Fruit fly (Drosophila melanogaster): Measurements from ENCODE around the gene brv1.
A peak's percentile ranks its signal among the peaks of the same experiment; 100 is the strongest.

The brv1 gene

DNA sequence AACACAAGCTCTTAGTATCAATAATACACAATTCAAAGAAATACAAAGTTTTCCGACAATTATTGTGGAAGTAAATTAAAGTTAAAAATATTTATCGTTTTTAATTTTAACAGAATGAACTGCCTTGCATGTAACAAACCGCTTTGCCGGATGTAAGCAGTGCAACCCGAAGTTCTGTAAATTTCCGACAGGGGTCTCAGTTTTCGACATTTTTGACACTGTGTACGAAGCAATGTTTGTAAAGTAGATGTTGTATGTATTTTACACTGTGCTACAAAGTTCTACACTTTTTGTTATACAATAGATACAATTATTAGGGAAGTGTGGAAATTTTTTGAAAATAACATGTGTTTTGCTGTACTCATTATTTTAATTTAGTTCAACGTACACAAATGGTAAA lies 30.2 kb upstream of the brv1 start (continued):
- TF ChIP-seq sug (tag; optimal IDR thresholded peaks at IDR 0.05) (peak; percentile 82), CG11695 (GFP tag; IDR thresholded peaks at IDR 0.05) (peak; percentile 77), Ravus (GFP tag; IDR thresholded peaks at IDR 0.05) (peak; percentile 27; the same call in 1 of the 2 replicates), vnd (GFP tag; IDR thresholded peaks at IDR 0.05; ENCODE audit: partially characterized antibody) (peak; percentile 49; the same call in 2 of the 3 replicates), pan (optimal IDR thresholded peaks at IDR 0.05) (no peak), pan (GFP tag; optimal IDR thresholded peaks at IDR 0.05 in 1 of 2, IDR thresholded peaks at IDR 0.05 in 1 of 2) (peak in 1 of 2 experiments; percentile 93), tx (GFP tag; optimal IDR thresholded peaks at IDR 0.05) (peak; percentile 69), zfh2 (GFP tag; optimal IDR thresholded peaks at IDR 0.05) (peak; percentile 81), CG4360 (GFP tag; IDR thresholded peaks at IDR 0.05) (no peak), dm (GFP tag; optimal IDR thresholded peaks at IDR 0.05) (peak; percentile 74), tin (GFP tag; optimal IDR thresholded peaks at IDR 0.05) (peak; percentile 91), gem (tag; optimal IDR thresholded peaks at IDR 0.05) (peak; percentile 81), Chrac-16 (GFP tag; optimal IDR thresholded peaks at IDR 0.05) (peak; percentile 71), fd96Cb (tag; optimal IDR thresholded peaks at IDR 0.05) (peak; percentile 78), gcm2 (GFP tag; optimal IDR thresholded peaks at IDR 0.05) (peak; percentile 51), CG2889 (GFP tag; IDR thresholded peaks at IDR 0.05) (peak; percentile 88), CG9797 (GFP tag; optimal IDR thresholded peaks at IDR 0.05) (no peak), HmgZ (tag; optimal IDR thresholded peaks at IDR 0.05) (peak; percentile 85), z (GFP tag; IDR thresholded peaks at IDR 0.05) (0 out of 3 replicates have a peak, but pooled peaks have one; percentile 55), Bdp1 (GFP tag; optimal IDR thresholded peaks at IDR 0.05) (peak; percentile 68), ind (GFP tag; optimal IDR thresholded peaks at IDR 0.05) (peak; percentile 87), NK7.1 (GFP tag; optimal IDR thresholded peaks at IDR 0.05) (peak; percentile 84), CG18599 (GFP tag; optimal IDR thresholded peaks at IDR 0.05) (peak; percentile 84), CG12769 (tag; optimal IDR thresholded peaks at IDR 0.05) (peak; percentile 68), CG17829 (tag; optimal IDR thresholded peaks at IDR 0.05) (peak; percentile 82), CG8388 (GFP tag; optimal IDR thresholded peaks at IDR 0.05) (peak; percentile 76), cas (GFP tag; IDR thresholded peaks at IDR 0.05) (peak; percentile 84; the same call in 1 of the 2 replicates), stwl (tag; optimal IDR thresholded peaks at IDR 0.05) (peak; percentile 98), hkb (optimal IDR thresholded peaks at IDR 0.05) (no peak), hkb (GFP tag; IDR thresholded peaks at IDR 0.05) (no peak; the same call in 1 of the 2 replicates), sim (GFP tag; IDR thresholded peaks at IDR 0.05) (peak; percentile 50), CG30403 (GFP tag; optimal IDR thresholded peaks at IDR 0.05) (peak; percentile 90), inv (GFP tag; IDR thresholded peaks at IDR 0.05; ENCODE audit: partially characterized antibody) (peak; percentile 16; the same call in 1 of the 2 replicates), bigmax (GFP tag; optimal IDR thresholded peaks at IDR 0.05) (peak; percentile 30), NfI (GFP tag; optimal IDR thresholded peaks at IDR 0.05) (peak; percentile 93), Nf-YA (GFP tag; IDR thresholded peaks at IDR 0.05) (peak; percentile 79), CG1529 (GFP tag; optimal IDR thresholded peaks at IDR 0.05) (peak; percentile 48), Fer1 (GFP tag; optimal IDR thresholded peaks at IDR 0.05) (no peak), oc (tag; optimal IDR thresholded peaks at IDR 0.05) (peak; percentile 44), Dip2 (GFP tag; IDR thresholded peaks at IDR 0.05) (no peak), MTF-1 (GFP tag; optimal IDR thresholded peaks at IDR 0.05; ENCODE audit: borderline replicate concordance) (peak; percentile 90), MBD-R2 (GFP tag; IDR thresholded peaks at IDR 0.05) (peak; percentile 74), Deaf1 (tag; optimal IDR thresholded peaks at IDR 0.05) (no peak), Doc2 (GFP tag; IDR thresholded peaks at IDR 0.05) (peak; percentile 93), pho (GFP tag; optimal IDR thresholded peaks at IDR 0.05) (peak; percentile 75), Oaz (GFP tag; IDR thresholded peaks at IDR 0.05) (peak; percentile 89), org-1 (GFP tag; optimal IDR thresholded peaks at IDR 0.05) (peak; percentile 76), gro (GFP tag; optimal IDR thresholded peaks at IDR 0.05) (peak; percentile 96), CG11696 (GFP tag; IDR thresholded peaks at IDR 0.05) (peak; percentile 63), slbo (GFP tag; IDR thresholded peaks at IDR 0.05) (peak; percentile 95), klu (GFP tag; IDR thresholded peaks at IDR 0.05) (peak; percentile 82)

All from whole organism, embryonic.